Fruit fly (Drosophila melanogaster) whole organism, embryonic: ENCODE measurements around the gene IFT54.

ENCODE experiments used
- Aef1 ChIP-seq: fragments of 200-800 bp; sonication (Bioruptor generic); IDR thresholded peaks from 3 replicates; pipeline ENCODE4 v1.3.6; 2022; ENCODE audit warnings: missing biosample characterization, missing genetic modification characterization
- Atf6 ChIP-seq: fragments of 200-800 bp; sonication (Bioruptor generic); IDR thresholded peaks from 2 replicates; pipeline ENCODE4 v1.3.6; 2022; ENCODE audit warnings: missing biosample characterization, missing genetic modification characterization
- CG10565 ChIP-seq: fragments of 200-800 bp; sonication (Bioruptor generic); optimal IDR thresholded peaks from 3 replicates; lab custom pipeline; 2016; ENCODE audit warnings: missing biosample characterization, mild to moderate bottlenecking, missing genetic modification characterization
- CG11696 ChIP-seq: fragments of 200-800 bp; sonication (Bioruptor generic); IDR thresholded peaks from 2 replicates; pipeline ENCODE4 v1.3.6; 2022; ENCODE audit warnings: missing biosample characterization, missing genetic modification characterization
- CG12071 ChIP-seq: fragments of 200-800 bp; sonication (Bioruptor generic); optimal IDR thresholded peaks from 3 replicates; lab custom pipeline; 2018; ENCODE audit warnings: missing biosample characterization, mild to moderate bottlenecking, missing genetic modification characterization
- CG15514 ChIP-seq: fragments of 200-800 bp; sonication (Bioruptor generic); optimal IDR thresholded peaks from 3 replicates; lab custom pipeline; 2017; ENCODE audit warnings: missing biosample characterization, missing genetic modification characterization, mild to moderate bottlenecking, moderate library complexity, missing genetic modification reagents
- CG17359 ChIP-seq: fragments of 200-800 bp; sonication (Bioruptor generic); optimal IDR thresholded peaks from 3 replicates; lab custom pipeline; 2018; ENCODE audit warnings: missing biosample characterization, mild to moderate bottlenecking, missing genetic modification characterization, moderate library complexity
- CG17612 ChIP-seq: fragments of 200-800 bp; sonication (Bioruptor generic); IDR thresholded peaks from 2 replicates; pipeline ENCODE4 v1.3.6; 2022; ENCODE audit warnings: missing biosample characterization, missing genetic modification characterization
- CG18619 ChIP-seq: fragments of 200-800 bp; sonication (Bioruptor generic); optimal IDR thresholded peaks from 3 replicates; lab custom pipeline; 2017; ENCODE audit warnings: missing biosample characterization, mild to moderate bottlenecking, missing genetic modification characterization
- CG2129 ChIP-seq: fragments of 200-800 bp; sonication (Bioruptor generic); IDR thresholded peaks from 2 replicates; pipeline ENCODE4 v1.3.6; 2022; ENCODE audit warnings: missing biosample characterization, missing genetic modification characterization; ENCODE audit not compliant: partially characterized antibody
- CG2889 ChIP-seq: fragments of 200-800 bp; sonication (Bioruptor generic); IDR thresholded peaks from 3 replicates; pipeline ENCODE4 v1.3.6; 2022; ENCODE audit warnings: missing biosample characterization, missing genetic modification characterization
- CG30020 ChIP-seq: fragments of 200-800 bp; optimal IDR thresholded peaks from 2 replicates; lab custom pipeline; 2019; ENCODE audit warnings: missing biosample characterization, mild to moderate bottlenecking, missing genetic modification characterization, moderate library complexity
- CG3065 ChIP-seq: fragments of 200-800 bp; sonication (Bioruptor generic); optimal IDR thresholded peaks from 2 replicates; lab custom pipeline; 2016; ENCODE audit warnings: missing biosample characterization, missing genetic modification characterization
- CG32772 ChIP-seq: fragments of 200-800 bp; sonication (Bioruptor generic); IDR thresholded peaks from 2 replicates; pipeline ENCODE4 v1.3.6; 2022; ENCODE audit warnings: missing biosample characterization, missing genetic modification characterization
- CG4730 ChIP-seq: fragments of 200-800 bp; sonication (Bioruptor generic); IDR thresholded peaks from 2 replicates; pipeline ENCODE4 v1.3.6; 2022; ENCODE audit warnings: missing biosample characterization, missing genetic modification characterization
- CG4854 ChIP-seq: fragments of 200-800 bp; sonication (Bioruptor generic); optimal IDR thresholded peaks from 2 replicates; lab custom pipeline; 2016; ENCODE audit warnings: missing biosample characterization, missing genetic modification characterization, inconsistent platforms
- CG6254 ChIP-seq: fragments of 200-800 bp; sonication (Bioruptor generic); optimal IDR thresholded peaks from 3 replicates; lab custom pipeline; 2017; ENCODE audit warnings: mild to moderate bottlenecking, missing biosample characterization, missing genetic modification reagents, missing genetic modification characterization
- CG6813 ChIP-seq: fragments of 200-800 bp; sonication (Bioruptor generic); optimal IDR thresholded peaks from 2 replicates; lab custom pipeline; 2017; ENCODE audit warnings: missing biosample characterization, missing genetic modification characterization, mild to moderate bottlenecking, moderate library complexity, missing genetic modification reagents
- CG7928 ChIP-seq: fragments of 200-800 bp; sonication (Bioruptor generic); optimal IDR thresholded peaks from 2 replicates; lab custom pipeline; 2017; ENCODE audit warnings: missing biosample characterization, mild to moderate bottlenecking, missing genetic modification characterization
- CG9215 ChIP-seq: fragments of 200-800 bp; sonication (Bioruptor generic); IDR thresholded peaks from 2 replicates; pipeline ENCODE4 v1.3.6; 2022; ENCODE audit warnings: missing biosample characterization, missing genetic modification characterization
- Camta ChIP-seq: fragments of 200-800 bp; sonication (Bioruptor generic); optimal IDR thresholded peaks from 2 replicates; lab custom pipeline; 2016; ENCODE audit warnings: missing biosample characterization, missing genetic modification characterization
- Dfd ChIP-seq, 2 experiments: fragments of >200 bp; optimal IDR thresholded peaks; 2 replicates each; lab custom pipeline; 2017; ENCODE audit warnings: missing biosample characterization in 2 of 2, missing genetic modification characterization in 2 of 2
- E2f1 ChIP-seq: fragments of 200-800 bp; sonication (Bioruptor generic); IDR thresholded peaks from 2 replicates; pipeline ENCODE4 v1.3.6; 2022; ENCODE audit warnings: missing biosample characterization, missing genetic modification characterization
- ERR ChIP-seq: fragments of 200-800 bp; sonication (Bioruptor generic); optimal IDR thresholded peaks from 2 replicates; lab custom pipeline; 2016; ENCODE audit warnings: missing biosample characterization, missing genetic modification characterization
- Eip74EF ChIP-seq, 2 experiments: fragments of 200-800 bp in 1 of 2; fragments of >200 bp in 1 of 2; sonication (Bioruptor generic) in 1 of 2; optimal IDR thresholded peaks; 2 replicates each; lab custom pipeline; 2017 to 2019; ENCODE audit warnings: missing biosample characterization in 2 of 2, missing genetic modification characterization in 2 of 2, mild to moderate bottlenecking in 1 of 2, moderate library complexity in 1 of 2
- GATAe ChIP-seq: fragments of 200-800 bp; sonication (Bioruptor generic); conservative IDR thresholded peaks from 2 replicates; pipeline ENCODE4 v1.3.6; 2022; ENCODE audit warnings: missing biosample characterization, missing genetic modification characterization
- HLH3B ChIP-seq: fragments of 200-800 bp; sonication (Bioruptor generic); IDR thresholded peaks from 2 replicates; pipeline ENCODE4 v1.3.6; 2022; ENCODE audit warnings: missing biosample characterization, missing genetic modification characterization
- MTF-1 ChIP-seq: fragments of 200-800 bp; sonication (Bioruptor generic); optimal IDR thresholded peaks from 2 replicates; lab custom pipeline; 2018; ENCODE audit warnings: missing biosample characterization, mild to moderate bottlenecking, missing genetic modification characterization, borderline replicate concordance
- Max ChIP-seq: fragments of 200-800 bp; sonication (Bioruptor generic); optimal IDR thresholded peaks from 2 replicates; lab custom pipeline; 2016; ENCODE audit warnings: missing biosample characterization, mild to moderate bottlenecking, missing genetic modification characterization
- Nf-YB ChIP-seq: fragments of 200-800 bp; sonication (Bioruptor generic); optimal IDR thresholded peaks from 3 replicates; lab custom pipeline; 2019; ENCODE audit warnings: missing biosample characterization, mild to moderate bottlenecking, missing genetic modification characterization, moderate library complexity
- Pdp1 ChIP-seq, 2 experiments: fragments of 200-800 bp; sonication (Bioruptor generic); optimal IDR thresholded peaks; 3 replicates each; lab custom pipeline; 2016; ENCODE audit warnings: missing biosample characterization in 2 of 2, missing genetic modification characterization in 2 of 2, mild to moderate bottlenecking in 1 of 2, moderate library complexity in 1 of 2
- Poxn ChIP-seq: fragments of 200-800 bp; sonication (Bioruptor generic); IDR thresholded peaks from 2 replicates; pipeline ENCODE4 v1.3.6; 2022; ENCODE audit warnings: missing biosample characterization, missing genetic modification characterization
- Sox100B ChIP-seq: fragments of 200-800 bp; sonication (Bioruptor generic); optimal IDR thresholded peaks from 3 replicates; lab custom pipeline; 2018; ENCODE audit warnings: missing biosample characterization, mild to moderate bottlenecking, missing genetic modification characterization
- Tbp ChIP-seq: fragments of >200 bp; optimal IDR thresholded peaks from 2 replicates; lab custom pipeline; 2018; ENCODE audit warnings: missing biosample characterization, missing genetic modification characterization
- Usf ChIP-seq: fragments of 200-800 bp; sonication (Bioruptor generic); optimal IDR thresholded peaks from 2 replicates; lab custom pipeline; 2017; ENCODE audit warnings: missing genotype, missing biosample characterization, missing genetic modification characterization
- bcd ChIP-seq: fragments of 200-800 bp; sonication (Bioruptor generic); optimal IDR thresholded peaks from 2 replicates; lab custom pipeline; 2017; ENCODE audit warnings: missing biosample characterization, mild to moderate bottlenecking, missing genetic modification characterization
- chif ChIP-seq, 2 experiments: fragments of 200-800 bp; sonication (Bioruptor generic); optimal IDR thresholded peaks; 3 replicates each; lab custom pipeline; 2016; ENCODE audit warnings: missing biosample characterization in 2 of 2, missing genetic modification characterization in 2 of 2
- crol ChIP-seq: fragments of 200-800 bp; sonication (Bioruptor generic); IDR thresholded peaks from 2 replicates; pipeline ENCODE4 v1.3.6; 2022; ENCODE audit warnings: missing biosample characterization, missing genetic modification characterization
- dimm ChIP-seq: fragments of 200-800 bp; sonication (Bioruptor generic); IDR thresholded peaks from 2 replicates; pipeline ENCODE4 v1.3.6; 2022; ENCODE audit warnings: missing biosample characterization, missing genetic modification characterization
- hth ChIP-seq: fragments of >200 bp; optimal IDR thresholded peaks from 2 replicates; lab custom pipeline; 2017; ENCODE audit warnings: inconsistent platforms
- jing ChIP-seq: fragments of 200-800 bp; sonication (Bioruptor generic); optimal IDR thresholded peaks from 2 replicates; lab custom pipeline; 2018; ENCODE audit warnings: missing biosample characterization, mild to moderate bottlenecking, missing genetic modification characterization
- mam ChIP-seq: fragments of 200-800 bp; sonication (Bioruptor generic); optimal IDR thresholded peaks from 3 replicates; lab custom pipeline; 2016; ENCODE audit warnings: missing biosample characterization, missing genetic modification characterization
- pan ChIP-seq, 4 experiments: fragments of >200 bp in 3 of 4; fragments of 200-800 bp in 1 of 4; sonication (Bioruptor generic) in 1 of 4; optimal IDR thresholded peaks in 3 of 4; IDR thresholded peaks in 1 of 4; 2 replicates each; pipeline versions ENCODE4 v1.3.6 to Lab custom; 2017 to 2022; ENCODE audit warnings: missing biosample characterization in 2 of 4, missing genetic modification characterization in 2 of 4, mixed read lengths in 1 of 4
- sd ChIP-seq: fragments of 200-800 bp; sonication (Bioruptor generic); optimal IDR thresholded peaks from 3 replicates; lab custom pipeline; 2018; ENCODE audit warnings: missing biosample characterization, mild to moderate bottlenecking, missing genetic modification characterization, moderate library complexity
- sens ChIP-seq: fragments of 200-800 bp; sonication (Bioruptor generic); peaks from one replicate; lab custom pipeline; 2016; ENCODE audit warnings: missing biosample characterization, missing genetic modification characterization
- sens-2 ChIP-seq: fragments of 200-800 bp; sonication (Bioruptor generic); IDR thresholded peaks from 2 replicates; pipeline ENCODE4 v1.3.6; 2022; ENCODE audit warnings: missing biosample characterization, missing genetic modification characterization
- sima ChIP-seq: fragments of 200-800 bp; sonication (Bioruptor generic); optimal IDR thresholded peaks from 2 replicates; lab custom pipeline; 2016; ENCODE audit warnings: missing biosample characterization, missing genetic modification characterization
- slou ChIP-seq: fragments of 200-800 bp; sonication (Bioruptor generic); optimal IDR thresholded peaks from 3 replicates; lab custom pipeline; 2016; ENCODE audit warnings: missing biosample characterization, missing genetic modification characterization
- slp2 ChIP-seq: fragments of 200-800 bp; sonication (Bioruptor generic); optimal IDR thresholded peaks from 2 replicates; lab custom pipeline; 2016; ENCODE audit warnings: missing biosample characterization, missing genetic modification characterization
- tap ChIP-seq: fragments of 200-800 bp; optimal IDR thresholded peaks from 3 replicates; lab custom pipeline; 2019; ENCODE audit warnings: missing biosample characterization, mild to moderate bottlenecking, missing genetic modification characterization, moderate library complexity
- tin ChIP-seq: fragments of 200-800 bp; sonication (Bioruptor generic); optimal IDR thresholded peaks from 3 replicates; lab custom pipeline; 2016; ENCODE audit warnings: missing biosample characterization, missing genetic modification characterization
- tio ChIP-seq: fragments of 200-800 bp; sonication (Bioruptor generic); optimal IDR thresholded peaks from 2 replicates; lab custom pipeline; 2017; ENCODE audit warnings: missing biosample characterization, missing genetic modification characterization, inconsistent platforms

The IFT54 gene

dm6 chr3R:14299891-14300290, 2.3 kb upstream of the IFT54 start (continued):
- TF ChIP-seq jing (GFP tag; lab: Kevin White, UChicago), result no peak
- no peak for TF ChIP-seq tin (GFP tag; lab: Kevin White, UChicago)
- TF ChIP-seq Sox100B (GFP tag; lab: Kevin White, UChicago), result peak; percentile 65
- no peak for TF ChIP-seq Poxn
- no peak for TF ChIP-seq CG17612 (GFP tag; lab: Robert Waterston, UW)
- TF ChIP-seq bcd (GFP tag; lab: Kevin White, UChicago), result peak; percentile 5
- no peak for TF ChIP-seq CG2129 (GFP tag; lab: Robert Waterston, UW)
- peak; percentile 76 for TF ChIP-seq CG6813 (GFP tag; lab: Kevin White, UChicago)
- TF ChIP-seq CG7928 (GFP tag; lab: Kevin White, UChicago), result no peak
- TF ChIP-seq slou (GFP tag; lab: Kevin White, UChicago), result no peak
- TF ChIP-seq CG15514 (GFP tag; lab: Kevin White, UChicago), result no peak
- no peak for TF ChIP-seq Max (GFP tag; lab: Kevin White, UChicago)
- TF ChIP-seq HLH3B (GFP tag; lab: Robert Waterston, UW), result peak; percentile 30; the same call in 1 of the 2 replicates
- no peak for TF ChIP-seq ERR (GFP tag; lab: Kevin White, UChicago)
- no peak for TF ChIP-seq CG32772
- TF ChIP-seq Nf-YB (GFP tag; lab: Kevin White, UChicago), result no peak
- no peak for TF ChIP-seq chif (GFP tag; optimal IDR thresholded peaks at IDR 0.05; lab: Kevin White, UChicago)
- TF ChIP-seq CG10565 (GFP tag; lab: Kevin White, UChicago), result no peak
- TF ChIP-seq crol, result no peak
- no peak for TF ChIP-seq Eip74EF (GFP tag; optimal IDR thresholded peaks at IDR 0.05; lab: Kevin White, UChicago)
- TF ChIP-seq sd (tag; lab: Kevin White, UChicago), result no peak
- TF ChIP-seq sima, result no peak
- no peak for TF ChIP-seq CG30020 (tag; lab: Kevin White, UChicago)
- TF ChIP-seq dimm (GFP tag; lab: Robert Waterston, UW), result no peak
- TF ChIP-seq CG4854 (GFP tag; lab: Kevin White, UChicago), result no peak
- TF ChIP-seq CG17359, result peak; percentile 58
- no peak for TF ChIP-seq CG3065 (GFP tag; lab: Kevin White, UChicago)
- TF ChIP-seq hth (lab: Kevin White, UChicago), result no peak
- TF ChIP-seq CG11696 (GFP tag; lab: Robert Waterston, UW), result no peak
- peak; percentile 68 for TF ChIP-seq sens (GFP tag; lab: Kevin White, UChicago)
- peak; percentile 57 for TF ChIP-seq MTF-1 (GFP tag; lab: Kevin White, UChicago)
- no peak for TF ChIP-seq pan (optimal IDR thresholded peaks at IDR 0.05; lab: Kevin White, UChicago)
- no peak for TF ChIP-seq pan (GFP tag; optimal IDR thresholded peaks at IDR 0.05 in 1 of 2, IDR thresholded peaks at IDR 0.05 in 1 of 2)
- TF ChIP-seq Tbp, result no peak
- no peak for TF ChIP-seq GATAe (GFP tag; lab: Robert Waterston, UW)
- TF ChIP-seq Dfd (GFP tag; optimal IDR thresholded peaks at IDR 0.05; lab: Kevin White, UChicago), result no peak
- TF ChIP-seq CG9215 (GFP tag; lab: Robert Waterston, UW), result no peak
- 0 out of 3 replicates have a peak, but pooled peaks have one; percentile 9 for TF ChIP-seq CG2889
- TF ChIP-seq Pdp1 (GFP tag; optimal IDR thresholded peaks at IDR 0.05; lab: Kevin White, UChicago), result peak in 1 of 2 experiments; percentile 11
- TF ChIP-seq CG6254 (GFP tag; lab: Kevin White, UChicago), result peak; percentile 43
- no peak for TF ChIP-seq CG4730
- TF ChIP-seq Atf6 (GFP tag; lab: Robert Waterston, UW), result no peak
- TF ChIP-seq tio (GFP tag; lab: Kevin White, UChicago), result no peak
- no peak for TF ChIP-seq Usf (GFP tag; lab: Kevin White, UChicago)
- TF ChIP-seq sens-2 (GFP tag; lab: Robert Waterston, UW), result no peak
- no peak for TF ChIP-seq Aef1 (GFP tag; lab: Robert Waterston, UW)
- TF ChIP-seq CG12071 (GFP tag; lab: Kevin White, UChicago), result peak; percentile 80
- peak; percentile 49 for TF ChIP-seq tap
- peak; percentile 19 for TF ChIP-seq Camta (GFP tag; lab: Kevin White, UChicago)
- no peak for TF ChIP-seq mam
- TF ChIP-seq slp2 (GFP tag; lab: Kevin White, UChicago), result no peak
- no peak for TF ChIP-seq CG18619 (GFP tag; lab: Kevin White, UChicago)
- TF ChIP-seq E2f1, result no peak
